Worm (Caenorhabditis elegans): Measurements from ENCODE around the gene Y73B6BL.289.

Y73B6BL.289 gene

DNA sequence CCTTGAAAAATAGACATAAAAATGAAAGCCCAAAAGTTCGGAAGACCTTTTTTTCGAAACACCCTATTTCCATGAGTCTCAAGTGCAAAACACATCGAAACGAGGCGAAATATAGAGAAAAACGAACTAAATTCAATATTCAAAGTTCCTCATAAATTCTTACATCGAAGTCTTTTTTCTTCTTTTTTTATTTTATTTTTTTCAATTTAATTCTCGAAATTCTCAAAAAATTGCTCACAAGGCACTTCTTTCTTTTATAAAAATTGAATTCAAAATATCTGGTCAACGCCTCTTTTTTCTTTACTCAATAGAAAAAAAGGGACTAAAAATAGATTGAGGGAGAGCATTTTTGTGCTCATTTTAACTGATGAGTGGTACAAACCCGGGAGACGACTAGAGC lies 47.9 kb downstream of the Y73B6BL.289 start:
- TF ChIP-seq B0310.2 (tag; optimal IDR thresholded peaks at IDR 0.05) (no peak), hmbx-1 (tag; optimal IDR thresholded peaks at IDR 0.05) (no peak), pes-1 (GFP tag; IDR thresholded peaks at IDR 0.05) (no peak), scrt-1 (GFP tag; IDR thresholded peaks at IDR 0.05) (no peak), sea-1 (GFP tag; conservative IDR thresholded peaks at IDR 0.05) (no peak), ceh-13 (GFP tag; optimal IDR thresholded peaks at IDR 0.05) (no peak), tbx-37 (GFP tag; conservative IDR thresholded peaks at IDR 0.05) (no peak), hnd-1 (tag; optimal IDR thresholded peaks at IDR 0.05) (no peak), ama-1 (optimal IDR thresholded peaks at IDR 0.05) (no peak), ets-7 (tag; optimal IDR thresholded peaks at IDR 0.05) (no peak), tra-4 (tag; optimal IDR thresholded peaks at IDR 0.05) (no peak), hmg-4 (GFP tag; optimal IDR thresholded peaks at IDR 0.05) (no peak), F13C5.2 (tag; optimal IDR thresholded peaks at IDR 0.05) (no peak)

Data from whole organism, early embryonic.